Worm (Caenorhabditis elegans) whole organism, L1 larva: ENCODE data around the gene cni-1.

ENCODE experiments used
- C16A3.4 ChIP-seq: fragments of 150-350 bp; optimal IDR thresholded peaks from 2 replicates; lab custom pipeline; 2014; ENCODE audit warnings: missing biosample characterization, missing genetic modification characterization
- alr-1 ChIP-seq: fragments of 200-800 bp; sonication (Bioruptor generic); optimal IDR thresholded peaks from 2 replicates; lab custom pipeline; 2018; ENCODE audit warnings: borderline replicate concordance, mild to moderate bottlenecking, missing genetic modification characterization, missing compliant biosample characterization
- aly-2 ChIP-seq: fragments of 150-350 bp; optimal IDR thresholded peaks from 2 replicates; lab custom pipeline; 2014; ENCODE audit warnings: missing biosample characterization, missing genetic modification characterization
- blmp-1 ChIP-seq: fragments of 150-350 bp; optimal IDR thresholded peaks from 2 replicates; lab custom pipeline; 2014; ENCODE audit warnings: missing biosample characterization, missing genetic modification characterization
- ceh-63 ChIP-seq: fragments of 200-800 bp; sonication (Bioruptor generic); optimal IDR thresholded peaks from 2 replicates; lab custom pipeline; 2018; ENCODE audit warnings: mild to moderate bottlenecking, missing genetic modification characterization, missing compliant biosample characterization
- ceh-8 ChIP-seq: fragments of 200-800 bp; sonication (Bioruptor generic); optimal IDR thresholded peaks from 2 replicates; lab custom pipeline; 2018; ENCODE audit warnings: mild to moderate bottlenecking, missing genetic modification characterization, moderate library complexity, missing compliant biosample characterization
- ceh-82 ChIP-seq, 3 experiments: fragments of 150-350 bp in 1 of 3; sonication (generic microtip) in 2 of 3; optimal IDR thresholded peaks; 2 replicates each; lab custom pipeline; 2014 to 2017; ENCODE audit warnings: missing biosample characterization in 3 of 3, missing genetic modification characterization in 3 of 3
- ceh-88 ChIP-seq: fragments of 200-800 bp; sonication (Bioruptor generic); IDR thresholded peaks from 2 replicates; pipeline ENCODE4 v1.3.6; 2022; ENCODE audit warnings: missing genetic modification characterization, missing compliant biosample characterization
- ceh-90 ChIP-seq: sonication (generic microtip); optimal IDR thresholded peaks from 2 replicates; lab custom pipeline; 2016; ENCODE audit warnings: missing genetic modification characterization, missing compliant biosample characterization
- ces-1 ChIP-seq: fragments of 150-350 bp; optimal IDR thresholded peaks from 2 replicates; lab custom pipeline; 2014; ENCODE audit warnings: missing biosample characterization, missing genetic modification reagents, missing genetic modification characterization
- efl-1 ChIP-seq, 4 experiments: fragments of 150-350 bp; optimal IDR thresholded peaks in 3 of 4; peaks in 1 of 4; 1 replicate in 1 of 4; 2 replicates in 3 of 4; lab custom pipeline; 2014; ENCODE audit warnings: missing biosample characterization in 2 of 4, missing genetic modification characterization in 2 of 4, missing genetic modification reagents in 2 of 4
- efl-3 ChIP-seq: fragments of 200-800 bp; sonication (Bioruptor generic); optimal IDR thresholded peaks from 2 replicates; lab custom pipeline; 2018; ENCODE audit warnings: mild to moderate bottlenecking, missing genetic modification characterization, missing compliant biosample characterization
- egl-13 ChIP-seq: sonication (generic microtip); optimal IDR thresholded peaks from 2 replicates; lab custom pipeline; 2016; ENCODE audit warnings: missing genotype, missing genetic modification reagents, missing genetic modification characterization, missing compliant biosample characterization
- egl-27 ChIP-seq, 2 experiments: fragments of 150-350 bp in 1 of 2; sonication (generic microtip); optimal IDR thresholded peaks; 3 replicates each; lab custom pipeline; 2017 to 2018; ENCODE audit warnings: missing biosample characterization in 2 of 2, missing genetic modification characterization in 2 of 2, missing genetic modification reagents in 2 of 2
- elt-2 ChIP-seq: sonication (generic microtip); optimal IDR thresholded peaks from 2 replicates; lab custom pipeline; 2016; ENCODE audit warnings: missing genetic modification characterization, mild to moderate bottlenecking, inconsistent platforms, missing compliant biosample characterization, missing genetic modification reagents
- elt-3 ChIP-seq, 6 experiments: fragments of 150-350 bp in 1 of 6; sonication (generic microtip); optimal IDR thresholded peaks; 2 replicates each; lab custom pipeline; 2017 to 2018; ENCODE audit warnings: missing biosample characterization in 6 of 6, missing genetic modification characterization in 6 of 6, inconsistent platforms in 1 of 6
- fos-1 ChIP-seq: fragments of 150-350 bp; optimal IDR thresholded peaks from 2 replicates; lab custom pipeline; 2014; ENCODE audit warnings: missing biosample characterization, missing genetic modification characterization
- hlh-17 ChIP-seq: fragments of 200-800 bp; sonication (Bioruptor generic); optimal IDR thresholded peaks from 2 replicates; lab custom pipeline; 2018; ENCODE audit warnings: missing genetic modification characterization, mild to moderate bottlenecking, missing compliant biosample characterization, moderate library complexity, borderline replicate concordance
- hlh-4 ChIP-seq: sonication (generic microtip); optimal IDR thresholded peaks from 2 replicates; lab custom pipeline; 2016; ENCODE audit warnings: mild to moderate bottlenecking, missing genetic modification characterization, missing compliant biosample characterization
- irx-1 ChIP-seq: sonication (generic microtip); optimal IDR thresholded peaks from 2 replicates; lab custom pipeline; 2016; ENCODE audit warnings: missing genetic modification characterization, missing compliant biosample characterization
- jun-1 ChIP-seq: fragments of 150-350 bp; optimal IDR thresholded peaks from 2 replicates; lab custom pipeline; 2014; ENCODE audit warnings: missing biosample characterization, missing genetic modification reagents, missing genetic modification characterization
- lin-14 ChIP-seq: fragments of 200-800 bp; sonication (Bioruptor generic); optimal IDR thresholded peaks from 2 replicates; lab custom pipeline; 2018; ENCODE audit warnings: mild to moderate bottlenecking, missing genetic modification characterization, moderate library complexity, missing compliant biosample characterization
- lin-15B ChIP-seq: fragments of 150-350 bp; sonication (generic microtip); optimal IDR thresholded peaks from 3 replicates; lab custom pipeline; 2014; ENCODE audit warnings: missing biosample characterization, missing genetic modification characterization
- lin-39 ChIP-seq: fragments of 150-350 bp; optimal IDR thresholded peaks from 2 replicates; lab custom pipeline; 2014; ENCODE audit warnings: missing biosample characterization, missing genetic modification reagents, missing genetic modification characterization
- lir-3 ChIP-seq: sonication (generic microtip); optimal IDR thresholded peaks from 2 replicates; lab custom pipeline; 2016; ENCODE audit warnings: mild to moderate bottlenecking, missing genetic modification characterization, moderate library complexity, missing compliant biosample characterization; ENCODE audit not compliant: poor library complexity
- mdl-1 ChIP-seq, 2 experiments: fragments of 150-350 bp; optimal IDR thresholded peaks; 2 replicates each; lab custom pipeline; 2014 to 2017; ENCODE audit warnings: missing biosample characterization in 2 of 2, missing genetic modification characterization in 2 of 2, inconsistent platforms in 1 of 2
- mef-2 ChIP-seq: fragments of 150-350 bp; optimal IDR thresholded peaks from 2 replicates; lab custom pipeline; 2014; ENCODE audit warnings: missing biosample characterization, missing genetic modification characterization
- mep-1 ChIP-seq: fragments of 150-350 bp; optimal IDR thresholded peaks from 2 replicates; lab custom pipeline; 2014; ENCODE audit warnings: missing biosample characterization, missing genetic modification characterization
- nhr-12 ChIP-seq: sonication (generic microtip); optimal IDR thresholded peaks from 2 replicates; lab custom pipeline; 2017; ENCODE audit warnings: missing biosample characterization, missing genetic modification characterization
- nhr-19 ChIP-seq: fragments of 200-800 bp; sonication (Bioruptor generic); conservative IDR thresholded peaks from 2 replicates; pipeline ENCODE4 v1.3.6; 2022; ENCODE audit warnings: missing genetic modification characterization, missing compliant biosample characterization
- nhr-20 ChIP-seq: sonication (generic microtip); optimal IDR thresholded peaks from 2 replicates; lab custom pipeline; 2016; ENCODE audit warnings: mild to moderate bottlenecking, missing genetic modification characterization, missing compliant biosample characterization
- nhr-237 ChIP-seq: fragments of 150-350 bp; optimal IDR thresholded peaks from 2 replicates; lab custom pipeline; 2014; ENCODE audit warnings: missing biosample characterization, missing genetic modification characterization
- nhr-28 ChIP-seq: fragments of 150-350 bp; optimal IDR thresholded peaks from 2 replicates; lab custom pipeline; 2014; ENCODE audit warnings: missing biosample characterization, missing genetic modification characterization
- nhr-47 ChIP-seq: sonication (generic microtip); optimal IDR thresholded peaks from 2 replicates; lab custom pipeline; 2016; ENCODE audit warnings: mild to moderate bottlenecking, missing genetic modification characterization, moderate library complexity, missing compliant biosample characterization
- nhr-71 ChIP-seq: sonication (generic microtip); optimal IDR thresholded peaks from 2 replicates; lab custom pipeline; 2016; ENCODE audit warnings: mild to moderate bottlenecking, missing genetic modification characterization, moderate library complexity, missing compliant biosample characterization
- nhr-84 ChIP-seq: sonication (generic microtip); optimal IDR thresholded peaks from 2 replicates; lab custom pipeline; 2017; ENCODE audit warnings: missing biosample characterization, missing genetic modification characterization
- nhr-85 ChIP-seq: sonication (generic microtip); peaks from one replicate; lab custom pipeline; 2016; ENCODE audit warnings: missing genetic modification characterization, inconsistent platforms, missing compliant biosample characterization
- pag-3 ChIP-seq: sonication (generic microtip); optimal IDR thresholded peaks from 2 replicates; lab custom pipeline; 2017; ENCODE audit warnings: missing genetic modification characterization, mild to moderate bottlenecking, missing compliant biosample characterization, antibody characterized with exemption, borderline replicate concordance; ENCODE audit not compliant: insufficient read depth
- skn-1 ChIP-seq: fragments of 150-350 bp; optimal IDR thresholded peaks from 2 replicates; lab custom pipeline; 2014; ENCODE audit warnings: missing biosample characterization, missing genetic modification characterization
- snpc-4 ChIP-seq: fragments of 150-350 bp; optimal IDR thresholded peaks from 2 replicates; lab custom pipeline; 2014; ENCODE audit warnings: missing biosample characterization, missing genetic modification characterization
- snu-23 ChIP-seq: sonication (generic microtip); optimal IDR thresholded peaks from 2 replicates; lab custom pipeline; 2016; ENCODE audit warnings: missing genetic modification characterization, missing compliant biosample characterization
- sox-4 ChIP-seq: sonication (generic microtip); optimal IDR thresholded peaks from 2 replicates; lab custom pipeline; 2016; ENCODE audit warnings: missing genetic modification characterization, missing compliant biosample characterization
- sptf-1 ChIP-seq: fragments of 150-350 bp; optimal IDR thresholded peaks from 2 replicates; lab custom pipeline; 2014; ENCODE audit warnings: missing biosample characterization, missing genetic modification characterization
- swsn-7 ChIP-seq: sonication (generic microtip); optimal IDR thresholded peaks from 2 replicates; lab custom pipeline; 2016; ENCODE audit warnings: missing genetic modification characterization, missing compliant biosample characterization
- tlp-1 ChIP-seq: fragments of 150-350 bp; optimal IDR thresholded peaks from 2 replicates; lab custom pipeline; 2014; ENCODE audit warnings: missing biosample characterization, missing genetic modification characterization
- unc-130 ChIP-seq: fragments of 150-350 bp; optimal IDR thresholded peaks from 2 replicates; lab custom pipeline; 2017; ENCODE audit warnings: missing biosample characterization, missing genetic modification characterization, inconsistent platforms
- unc-30 ChIP-seq: sonication (generic microtip); optimal IDR thresholded peaks from 2 replicates; lab custom pipeline; 2017; ENCODE audit warnings: missing biosample characterization, missing genetic modification characterization
- unc-62 ChIP-seq: fragments of 150-350 bp; optimal IDR thresholded peaks from 2 replicates; lab custom pipeline; 2014; ENCODE audit warnings: missing biosample characterization, missing genetic modification reagents, missing genetic modification characterization
- unc-86 ChIP-seq: sonication (generic microtip); optimal IDR thresholded peaks from 2 replicates; lab custom pipeline; 2016; ENCODE audit warnings: missing genetic modification characterization, missing compliant biosample characterization
- unc-98 ChIP-seq: fragments of 200-800 bp; sonication (Bioruptor generic); IDR thresholded peaks from 2 replicates; pipeline ENCODE4 v1.3.6; 2022; ENCODE audit warnings: missing genetic modification characterization, missing compliant biosample characterization
- vab-15 ChIP-seq: sonication (generic microtip); optimal IDR thresholded peaks from 2 replicates; lab custom pipeline; 2017; ENCODE audit warnings: missing genotype, mild to moderate bottlenecking, missing genetic modification characterization, missing compliant biosample characterization
- ztf-11 ChIP-seq, 2 experiments: sonication (generic microtip); optimal IDR thresholded peaks; 2 replicates each; lab custom pipeline; 2016 to 2017; ENCODE audit warnings: missing genetic modification characterization in 2 of 2, missing biosample characterization in 1 of 2, missing compliant biosample characterization in 1 of 2
- ztf-4 ChIP-seq: fragments of 150-350 bp; optimal IDR thresholded peaks from 2 replicates; lab custom pipeline; 2014; ENCODE audit warnings: missing biosample characterization, missing genetic modification characterization

cni-1 gene

DNA sequence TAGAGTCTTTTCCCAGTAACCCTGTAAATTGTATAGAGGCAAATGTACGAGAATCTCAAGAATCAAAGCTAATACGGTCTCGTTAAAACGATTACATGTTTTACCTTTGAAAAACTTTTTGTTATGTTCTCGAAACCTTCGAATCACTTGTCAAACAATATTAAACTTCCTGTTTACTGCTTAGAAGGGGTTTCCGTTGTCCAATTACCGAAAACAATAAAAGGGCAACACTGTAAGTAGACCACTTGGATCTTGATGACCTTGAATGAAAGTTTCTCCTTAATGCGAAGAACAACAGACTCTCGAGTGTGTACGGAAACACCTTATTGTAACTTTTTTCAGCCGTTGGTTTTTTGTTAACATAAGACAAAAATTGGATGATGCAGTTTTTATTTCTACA is 20.5 kb downstream of the cni-1 start:
- no peak for TF ChIP-seq ceh-8 (GFP tag; lab: Kevin White, UChicago)
- no peak for TF ChIP-seq tlp-1
- no peak for TF ChIP-seq ces-1 (GFP tag; lab: Kevin White, UChicago)
- TF ChIP-seq mdl-1 (tag; optimal IDR thresholded peaks at IDR 0.05; lab: Kevin White, UChicago): no peak
- TF ChIP-seq ztf-11 (tag; optimal IDR thresholded peaks at IDR 0.05; lab: Kevin White, UChicago): no peak
- no peak for TF ChIP-seq mef-2 (tag; lab: Kevin White, UChicago)
- TF ChIP-seq ceh-90 (tag; lab: Kevin White, UChicago): no peak
- TF ChIP-seq mep-1 (tag; lab: Kevin White, UChicago): no peak
- TF ChIP-seq blmp-1: peak; percentile 53
- no peak for TF ChIP-seq lir-3 (tag; lab: Kevin White, UChicago)
- no peak for TF ChIP-seq nhr-84
- TF ChIP-seq skn-1 (tag; lab: Kevin White, UChicago): no peak
- no peak for TF ChIP-seq unc-62
- TF ChIP-seq snpc-4 (tag; lab: Kevin White, UChicago): no peak
- no peak for TF ChIP-seq C16A3.4 (tag; lab: Kevin White, UChicago)
- peak; percentile 52 for TF ChIP-seq nhr-71 (tag; lab: Kevin White, UChicago)
- no peak for TF ChIP-seq swsn-7
- no peak for TF ChIP-seq vab-15 (tag; lab: Kevin White, UChicago)
- TF ChIP-seq ceh-82 (tag; optimal IDR thresholded peaks at IDR 0.05; lab: Kevin White, UChicago): no peak
- no peak for TF ChIP-seq lin-15B (tag; lab: Kevin White, UChicago)
- TF ChIP-seq sptf-1 (tag; lab: Kevin White, UChicago): no peak
- no peak for TF ChIP-seq fos-1 (tag; lab: Kevin White, UChicago)
- peak; percentile 31 for TF ChIP-seq nhr-20 (tag; lab: Kevin White, UChicago)
- TF ChIP-seq unc-86 (tag; lab: Kevin White, UChicago): no peak
- TF ChIP-seq alr-1: no peak
- no peak for TF ChIP-seq nhr-12 (tag; lab: Kevin White, UChicago)
- no peak for TF ChIP-seq ceh-88 (GFP tag; lab: Robert Waterston, UW)
- no peak for TF ChIP-seq unc-30 (tag; lab: Kevin White, UChicago)
- no peak for TF ChIP-seq unc-130 (tag; lab: Kevin White, UChicago)
- TF ChIP-seq nhr-19 (GFP tag; lab: Robert Waterston, UW): no peak; the same call in 1 of the 2 replicates
- no peak for TF ChIP-seq nhr-28 (tag; lab: Kevin White, UChicago)
- peak in 1 of 2 experiments; percentile 2 for TF ChIP-seq egl-27 (tag; optimal IDR thresholded peaks at IDR 0.05; lab: Kevin White, UChicago)
- peak; percentile 3 for TF ChIP-seq snu-23 (GFP tag; lab: Kevin White, UChicago)
- TF ChIP-seq jun-1: no peak
- TF ChIP-seq hlh-17 (GFP tag; lab: Kevin White, UChicago): no peak
- TF ChIP-seq efl-1 (optimal IDR thresholded peaks at IDR 0.05; lab: Kevin White, UChicago): no peak
- no peak for TF ChIP-seq efl-1 (GFP tag; optimal IDR thresholded peaks at IDR 0.05 in 1 of 2; lab: Kevin White, UChicago)
- no peak for TF ChIP-seq irx-1 (tag; lab: Kevin White, UChicago)
- TF ChIP-seq pag-3 (tag; lab: Kevin White, UChicago): no peak
- no peak for TF ChIP-seq nhr-237 (tag; lab: Kevin White, UChicago)
- no peak for TF ChIP-seq elt-2
- no peak for TF ChIP-seq sox-4 (tag; lab: Kevin White, UChicago)
- TF ChIP-seq ztf-4 (tag; lab: Kevin White, UChicago): no peak
- TF ChIP-seq nhr-47: no peak
- TF ChIP-seq elt-3 (tag; optimal IDR thresholded peaks at IDR 0.05; lab: Kevin White, UChicago): peak in 2 of 6 experiments; percentile 13 to 37
- TF ChIP-seq efl-3 (GFP tag; lab: Kevin White, UChicago): no peak
- peak; percentile 44 for TF ChIP-seq aly-2 (tag; lab: Kevin White, UChicago)
- TF ChIP-seq egl-13: no peak
- TF ChIP-seq unc-98: no peak
- TF ChIP-seq lin-14: peak; percentile 51
- no peak for TF ChIP-seq lin-39 (tag; lab: Kevin White, UChicago)
- TF ChIP-seq hlh-4 (tag; lab: Kevin White, UChicago): no peak
- TF ChIP-seq ceh-63: no peak
- TF ChIP-seq nhr-85: peak; percentile 90
